Worm (Caenorhabditis elegans) whole organism, early embryonic: ENCODE data around the gene C15C8.5.

Experiments
- B0310.2 ChIP-seq: sonication (generic microtip); optimal IDR thresholded peaks from 2 replicates; lab custom pipeline; 2016; ENCODE audit warnings: mild to moderate bottlenecking, missing genetic modification characterization, missing compliant biosample characterization
- F13C5.2 ChIP-seq: sonication (generic microtip); optimal IDR thresholded peaks from 2 replicates; lab custom pipeline; 2017; ENCODE audit warnings: mild to moderate bottlenecking, missing genetic modification characterization, inconsistent platforms, missing compliant biosample characterization
- aly-1 ChIP-seq: sonication (generic microtip); optimal IDR thresholded peaks from 2 replicates; lab custom pipeline; 2016; ENCODE audit warnings: missing genetic modification characterization, missing compliant biosample characterization
- ama-1 ChIP-seq: fragments of 150-350 bp; optimal IDR thresholded peaks from 2 replicates; lab custom pipeline; 2014
- ceh-13 ChIP-seq: fragments of 200-800 bp; sonication (Bioruptor generic); optimal IDR thresholded peaks from 2 replicates; lab custom pipeline; 2018; ENCODE audit warnings: mild to moderate bottlenecking, missing genetic modification characterization, missing compliant biosample characterization
- ceh-36 ChIP-seq: sonication (generic microtip); optimal IDR thresholded peaks from 2 replicates; lab custom pipeline; 2016; ENCODE audit warnings: missing genetic modification characterization, inconsistent platforms, missing compliant biosample characterization
- ets-7 ChIP-seq: sonication (generic microtip); optimal IDR thresholded peaks from 2 replicates; lab custom pipeline; 2016; ENCODE audit warnings: missing genotype, missing genetic modification characterization, missing compliant biosample characterization
- flt-1 ChIP-seq: fragments of 200-800 bp; sonication (Bioruptor generic); IDR thresholded peaks from 2 replicates; pipeline ENCODE4 v1.3.6; 2022; ENCODE audit warnings: missing genetic modification characterization, missing compliant biosample characterization
- hmbx-1 ChIP-seq: sonication (generic microtip); optimal IDR thresholded peaks from 2 replicates; lab custom pipeline; 2016; ENCODE audit warnings: mild to moderate bottlenecking, missing genetic modification characterization, missing compliant biosample characterization
- hmg-4 ChIP-seq: fragments of 200-800 bp; sonication (Bioruptor generic); optimal IDR thresholded peaks from 2 replicates; lab custom pipeline; 2018; ENCODE audit warnings: mild to moderate bottlenecking, missing genetic modification characterization, missing compliant biosample characterization
- hnd-1 ChIP-seq: sonication (generic microtip); optimal IDR thresholded peaks from 2 replicates; lab custom pipeline; 2016; ENCODE audit warnings: missing genetic modification characterization, missing compliant biosample characterization
- pes-1 ChIP-seq: fragments of 200-800 bp; sonication (Bioruptor generic); IDR thresholded peaks from 2 replicates; pipeline ENCODE4 v1.3.6; 2022; ENCODE audit warnings: missing genetic modification reagents, missing genetic modification characterization, missing compliant biosample characterization
- scrt-1 ChIP-seq: fragments of 200-800 bp; sonication (Bioruptor generic); IDR thresholded peaks from 2 replicates; pipeline ENCODE4 v1.3.6; 2022; ENCODE audit warnings: missing genetic modification characterization, missing compliant biosample characterization
- sea-1 ChIP-seq: fragments of 200-800 bp; sonication (Bioruptor generic); conservative IDR thresholded peaks from 2 replicates; pipeline ENCODE4 v1.3.6; 2022; ENCODE audit warnings: missing genetic modification characterization, missing compliant biosample characterization
- tbx-11 ChIP-seq: fragments of 200-800 bp; sonication (Bioruptor generic); IDR thresholded peaks from 2 replicates; pipeline ENCODE4 v1.3.6; 2022; ENCODE audit warnings: missing genetic modification characterization, missing compliant biosample characterization
- tbx-37 ChIP-seq: fragments of 200-800 bp; sonication (Bioruptor generic); conservative IDR thresholded peaks from 2 replicates; pipeline ENCODE4 v1.3.6; 2022; ENCODE audit warnings: missing genetic modification reagents, missing genetic modification characterization, missing compliant biosample characterization
- tra-4 ChIP-seq: sonication (generic microtip); optimal IDR thresholded peaks from 2 replicates; lab custom pipeline; 2017; ENCODE audit warnings: missing genetic modification characterization, missing compliant biosample characterization

C15C8.5 gene

ce11 chrV:12714120-12714519, 33.7 kb upstream of the C15C8.5 start, which contains the start of gene R11D1.4:
R11D1.4 (minus strand) TSS chrV:12714220.
- TF ChIP-seq scrt-1 (GFP tag; lab: Robert Waterston, UW) (no peak), hnd-1 (tag; lab: Kevin White, UChicago) (no peak), ets-7 (tag; lab: Kevin White, UChicago) (no peak), ceh-36 (no peak), pes-1 (GFP tag; lab: Robert Waterston, UW) (no peak), hmg-4 (GFP tag; lab: Kevin White, UChicago) (no peak), sea-1 (GFP tag; lab: Robert Waterston, UW) (no peak), ama-1 (no peak), B0310.2 (tag; lab: Kevin White, UChicago) (no peak), tbx-37 (GFP tag; lab: Robert Waterston, UW) (no peak), tra-4 (tag; lab: Kevin White, UChicago) (no peak), F13C5.2 (tag; lab: Kevin White, UChicago) (no peak), tbx-11 (GFP tag; lab: Robert Waterston, UW) (no peak)

ce11 chrV:12716447-12716846, 31.4 kb upstream of the C15C8.5 start, which contains the start of gene str-178:
str-178 (minus strand) TSS chrV:12716547.
- TF ChIP-seq ama-1: no peak
- TF ChIP-seq hmg-4 (GFP tag; lab: Kevin White, UChicago): no peak
- TF ChIP-seq flt-1 (GFP tag; lab: Robert Waterston, UW): no peak
- no peak for TF ChIP-seq ets-7 (tag; lab: Kevin White, UChicago)
- TF ChIP-seq hmbx-1 (tag; lab: Kevin White, UChicago): no peak
- no peak for TF ChIP-seq pes-1 (GFP tag; lab: Robert Waterston, UW)
- TF ChIP-seq tbx-11 (GFP tag; lab: Robert Waterston, UW): no peak
- no peak for TF ChIP-seq tbx-37 (GFP tag; lab: Robert Waterston, UW)
- TF ChIP-seq sea-1 (GFP tag; lab: Robert Waterston, UW): no peak
- no peak for TF ChIP-seq ceh-13 (GFP tag; lab: Kevin White, UChicago)
- TF ChIP-seq ceh-36: no peak
- no peak for TF ChIP-seq hnd-1 (tag; lab: Kevin White, UChicago)
- TF ChIP-seq F13C5.2 (tag; lab: Kevin White, UChicago): no peak
- no peak for TF ChIP-seq aly-1 (tag; lab: Kevin White, UChicago)
- no peak for TF ChIP-seq scrt-1 (GFP tag; lab: Robert Waterston, UW)
- no peak for TF ChIP-seq B0310.2 (tag; lab: Kevin White, UChicago)
- no peak for TF ChIP-seq tra-4 (tag; lab: Kevin White, UChicago)

DNA sequence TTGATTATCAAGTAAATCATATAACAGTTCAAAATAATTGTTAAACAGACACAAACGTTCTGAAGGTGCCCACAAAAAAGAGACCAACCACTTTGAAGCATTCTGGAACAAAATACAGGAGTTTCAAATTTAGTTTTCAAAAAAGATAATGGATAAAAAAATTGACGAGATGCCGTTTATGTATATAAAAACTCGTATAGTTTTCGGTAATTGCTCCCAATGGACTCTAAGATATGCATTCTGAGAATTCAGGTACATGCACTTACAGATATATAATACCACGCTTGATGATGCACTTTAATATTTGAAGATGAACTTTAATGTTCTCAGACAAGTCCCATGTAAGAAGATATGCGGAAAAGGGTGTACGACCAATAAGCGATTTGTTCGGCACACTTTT, 29.2 kb upstream of the C15C8.5 start, which contains the start of gene str-181:
Gene str-181 (minus strand): TSS at position 101 of the 400 bp plus-strand sequence.
- no peak for TF ChIP-seq B0310.2 (tag; lab: Kevin White, UChicago)
- TF ChIP-seq hmg-4 (GFP tag; lab: Kevin White, UChicago): no peak
- TF ChIP-seq sea-1 (GFP tag; lab: Robert Waterston, UW): no peak
- no peak for TF ChIP-seq tra-4 (tag; lab: Kevin White, UChicago)
- no peak for TF ChIP-seq ets-7 (tag; lab: Kevin White, UChicago)
- TF ChIP-seq F13C5.2 (tag; lab: Kevin White, UChicago): no peak
- no peak for TF ChIP-seq tbx-37 (GFP tag; lab: Robert Waterston, UW)
- TF ChIP-seq scrt-1 (GFP tag; lab: Robert Waterston, UW): no peak
- no peak for TF ChIP-seq ceh-13 (GFP tag; lab: Kevin White, UChicago)
- no peak for TF ChIP-seq hnd-1 (tag; lab: Kevin White, UChicago)
- no peak for TF ChIP-seq aly-1 (tag; lab: Kevin White, UChicago)
- TF ChIP-seq pes-1 (GFP tag; lab: Robert Waterston, UW): no peak
- TF ChIP-seq hmbx-1 (tag; lab: Kevin White, UChicago): no peak
- no peak for TF ChIP-seq flt-1 (GFP tag; lab: Robert Waterston, UW)
- TF ChIP-seq ama-1: no peak
- no peak for TF ChIP-seq ceh-36
- no peak for TF ChIP-seq tbx-11 (GFP tag; lab: Robert Waterston, UW)

- TF ChIP-seq F13C5.2 (tag; lab: Kevin White, UChicago) (no peak), hnd-1 (tag; lab: Kevin White, UChicago) (no peak), ets-7 (tag; lab: Kevin White, UChicago) (no peak), B0310.2 (tag; lab: Kevin White, UChicago) (no peak), tra-4 (tag; lab: Kevin White, UChicago) (no peak)
These were observed 28.1 kb upstream of the C15C8.5 start, which contains the start of gene R11D1.7 for ce11 chrV:12719713-12720112. R11D1.7 (plus strand) TSS chrV:12720013.

DNA sequence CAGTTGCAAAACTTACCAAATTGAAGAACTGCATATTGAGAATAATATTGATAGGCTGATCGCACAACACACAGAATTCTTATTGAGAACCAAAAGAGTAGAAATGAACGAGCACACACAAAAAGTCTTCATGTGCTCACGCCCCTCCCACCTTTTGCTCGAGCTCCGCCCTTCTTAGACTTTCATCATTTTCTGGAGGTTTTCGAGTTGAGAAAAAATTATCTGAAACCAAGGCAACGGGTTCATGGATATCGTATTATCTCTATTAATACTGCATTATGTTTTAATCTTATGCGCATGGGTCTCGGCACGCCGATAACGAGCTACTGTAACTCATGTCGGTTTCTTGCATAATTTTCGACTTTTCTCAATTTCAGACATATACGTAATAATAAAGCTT, 21.9 kb upstream of the C15C8.5 start, which contains the start of gene R11D1.12:
Gene R11D1.12 (minus strand): TSS at position 101 of the 400 bp plus-strand sequence.
- no peak for TF ChIP-seq ama-1
- TF ChIP-seq scrt-1 (GFP tag; lab: Robert Waterston, UW): no peak
- TF ChIP-seq tbx-37 (GFP tag; lab: Robert Waterston, UW): no peak
- no peak for TF ChIP-seq aly-1 (tag; lab: Kevin White, UChicago)
- TF ChIP-seq tra-4 (tag; lab: Kevin White, UChicago): no peak
- no peak for TF ChIP-seq ets-7 (tag; lab: Kevin White, UChicago)
- no peak for TF ChIP-seq tbx-11 (GFP tag; lab: Robert Waterston, UW)
- no peak for TF ChIP-seq hnd-1 (tag; lab: Kevin White, UChicago)
- TF ChIP-seq ceh-36: no peak
- TF ChIP-seq hmbx-1 (tag; lab: Kevin White, UChicago): no peak
- TF ChIP-seq pes-1 (GFP tag; lab: Robert Waterston, UW): no peak
- TF ChIP-seq hmg-4 (GFP tag; lab: Kevin White, UChicago): no peak
- no peak for TF ChIP-seq B0310.2 (tag; lab: Kevin White, UChicago)
- no peak for TF ChIP-seq sea-1 (GFP tag; lab: Robert Waterston, UW)

DNA sequence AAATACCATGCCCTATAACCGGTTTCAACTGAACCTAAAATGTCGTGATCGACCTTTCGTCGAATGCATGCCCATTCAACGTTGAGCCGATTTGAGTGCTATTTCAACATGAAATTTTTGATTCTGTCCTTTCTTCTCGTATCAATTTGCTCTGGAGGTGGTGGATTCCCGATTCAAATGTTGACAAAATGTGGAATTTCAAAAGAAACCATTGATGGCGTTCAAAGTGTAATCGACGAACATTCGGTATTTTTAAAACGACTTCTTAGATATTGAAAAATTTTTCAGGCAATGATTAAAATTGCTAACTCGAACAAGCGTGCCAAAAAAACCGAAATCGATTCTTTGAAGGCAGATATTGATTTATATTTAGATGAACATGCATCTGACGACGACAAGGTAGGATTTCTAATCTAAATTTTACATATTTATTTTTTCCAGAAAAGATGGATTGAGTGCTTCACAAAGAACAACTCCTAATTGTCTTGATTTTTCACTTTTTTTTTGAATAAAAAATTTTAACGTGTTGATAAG, 20.6 kb upstream of the C15C8.5 start, which contains the start of gene R11D1.13:
Gene R11D1.13 (plus strand): TSS at position 51 of the 534 bp plus-strand sequence.
- no peak for TF ChIP-seq F13C5.2 (tag; lab: Kevin White, UChicago)
- no peak for TF ChIP-seq ets-7 (tag; lab: Kevin White, UChicago)
- no peak for TF ChIP-seq tbx-11 (GFP tag; lab: Robert Waterston, UW)
- TF ChIP-seq pes-1 (GFP tag; lab: Robert Waterston, UW): no peak
- TF ChIP-seq B0310.2 (tag; lab: Kevin White, UChicago): no peak
- no peak for TF ChIP-seq ceh-13 (GFP tag; lab: Kevin White, UChicago)
- TF ChIP-seq sea-1 (GFP tag; lab: Robert Waterston, UW): no peak
- TF ChIP-seq tra-4 (tag; lab: Kevin White, UChicago): no peak
- TF ChIP-seq scrt-1 (GFP tag; lab: Robert Waterston, UW): no peak
- TF ChIP-seq aly-1 (tag; lab: Kevin White, UChicago): no peak
- no peak for TF ChIP-seq ama-1
- TF ChIP-seq flt-1 (GFP tag; lab: Robert Waterston, UW): no peak
